Worm (Caenorhabditis elegans) whole organism, young adult: ENCODE data around the gene ints-11.

Source experiments
- B0019.2 ChIP-seq: fragments of 200-800 bp; sonication (Bioruptor generic); conservative IDR thresholded peaks from 2 replicates; pipeline ENCODE4 v1.3.6; 2022; ENCODE audit warnings: missing genetic modification reagents, missing genetic modification characterization, missing compliant biosample characterization
- B0035.1 ChIP-seq: sonication (generic microtip); optimal IDR thresholded peaks from 2 replicates; lab custom pipeline; 2016; ENCODE audit warnings: missing genetic modification characterization, mild to moderate bottlenecking, missing compliant biosample characterization, missing genotype, missing genetic modification reagents
- C06A6.2 ChIP-seq: fragments of 200-800 bp; sonication (Bioruptor generic); conservative IDR thresholded peaks from 2 replicates; pipeline ENCODE4 v1.3.6; 2022; ENCODE audit warnings: missing genetic modification characterization, missing compliant biosample characterization
- F10E7.11 ChIP-seq: sonication (generic microtip); optimal IDR thresholded peaks from 2 replicates; lab custom pipeline; 2017; ENCODE audit warnings: mild to moderate bottlenecking, missing genetic modification characterization, moderate library complexity, missing compliant biosample characterization
- F57C9.4 ChIP-seq: sonication (generic microtip); optimal IDR thresholded peaks from 2 replicates; lab custom pipeline; 2017; ENCODE audit warnings: mild to moderate bottlenecking, missing genetic modification characterization, missing compliant biosample characterization
- K12H6.12 ChIP-seq: fragments of 200-800 bp; sonication (Bioruptor generic); optimal IDR thresholded peaks from 2 replicates; lab custom pipeline; 2018; ENCODE audit warnings: mild to moderate bottlenecking, missing genetic modification characterization, missing compliant biosample characterization
- T07F8.4 ChIP-seq: sonication (generic microtip); optimal IDR thresholded peaks from 2 replicates; lab custom pipeline; 2016; ENCODE audit warnings: mild to moderate bottlenecking, missing genetic modification characterization, moderate library complexity, missing compliant biosample characterization
- Y53G8AR.9 ChIP-seq: fragments of 200-800 bp; sonication (Bioruptor generic); conservative IDR thresholded peaks from 2 replicates; pipeline ENCODE4 v1.3.6; 2022; ENCODE audit warnings: missing genetic modification reagents, missing genetic modification characterization, missing compliant biosample characterization
- ama-1 ChIP-seq, 3 experiments: fragments of 150-350 bp in 1 of 3; sonication (generic microtip) in 2 of 3; optimal IDR thresholded peaks; 2 replicates each; lab custom pipeline; 2014 to 2018; ENCODE audit warnings: missing biosample characterization in 2 of 3, missing genetic modification characterization in 2 of 3, missing genetic modification reagents in 2 of 3
- attf-3 ChIP-seq: fragments of 200-800 bp; sonication (Bioruptor generic); conservative IDR thresholded peaks from 2 replicates; pipeline ENCODE4 v1.3.6; 2022; ENCODE audit warnings: missing genetic modification reagents, missing genetic modification characterization, missing compliant biosample characterization
- bed-1 ChIP-seq: fragments of 200-800 bp; sonication (Bioruptor generic); IDR thresholded peaks from 2 replicates; pipeline ENCODE4 v1.3.6; 2022; ENCODE audit warnings: missing genetic modification reagents, missing genetic modification characterization, missing compliant biosample characterization
- ceh-58 ChIP-seq: fragments of 200-800 bp; sonication (Bioruptor generic); IDR thresholded peaks from 2 replicates; pipeline ENCODE4 v1.3.6; 2022; ENCODE audit warnings: missing genetic modification characterization, missing compliant biosample characterization
- chd-7 ChIP-seq: sonication (generic microtip); optimal IDR thresholded peaks from 2 replicates; lab custom pipeline; 2016; ENCODE audit warnings: mild to moderate bottlenecking, missing genetic modification characterization, moderate library complexity, missing compliant biosample characterization
- ekl-4 ChIP-seq: fragments of 200-800 bp; sonication (Bioruptor generic); IDR thresholded peaks from 2 replicates; pipeline ENCODE4 v1.3.6; 2022; ENCODE audit warnings: missing genetic modification reagents, missing genetic modification characterization, missing compliant biosample characterization
- fkh-3 ChIP-seq: sonication (generic microtip); optimal IDR thresholded peaks from 2 replicates; lab custom pipeline; 2016; ENCODE audit warnings: mild to moderate bottlenecking, missing genetic modification characterization, missing compliant biosample characterization
- gei-17 ChIP-seq: fragments of 200-800 bp; sonication (Bioruptor generic); optimal IDR thresholded peaks from 2 replicates; lab custom pipeline; 2018; ENCODE audit warnings: mild to moderate bottlenecking, missing genetic modification characterization, missing compliant biosample characterization
- hlh-12 ChIP-seq: sonication (generic microtip); optimal IDR thresholded peaks from 2 replicates; lab custom pipeline; 2016; ENCODE audit warnings: missing genetic modification characterization, missing compliant biosample characterization
- hmg-1.2 ChIP-seq: fragments of 200-800 bp; sonication (Bioruptor generic); IDR thresholded peaks from 2 replicates; pipeline ENCODE4 v1.3.6; 2022; ENCODE audit warnings: missing genetic modification reagents, missing genetic modification characterization, missing compliant biosample characterization
- hrde-1 ChIP-seq: sonication (generic microtip); optimal IDR thresholded peaks from 2 replicates; lab custom pipeline; 2016; ENCODE audit warnings: missing genetic modification characterization, mild to moderate bottlenecking, missing compliant biosample characterization, moderate library complexity, missing genotype, missing genetic modification reagents, borderline replicate concordance
- hsf-1 ChIP-seq: fragments of 200-800 bp; sonication (Bioruptor generic); IDR thresholded peaks from 2 replicates; pipeline ENCODE4 v1.3.6; 2022; ENCODE audit warnings: missing genetic modification reagents, missing genetic modification characterization, missing compliant biosample characterization
- let-607 ChIP-seq, 2 experiments: fragments of 200-800 bp in 1 of 2; sonication (Bioruptor generic) in 1 of 2; sonication (generic microtip) in 1 of 2; optimal IDR thresholded peaks; 2 replicates each; lab custom pipeline; 2016 to 2018; ENCODE audit warnings: mild to moderate bottlenecking in 2 of 2, missing compliant biosample characterization in 2 of 2, missing genetic modification characterization in 2 of 2, moderate library complexity in 2 of 2, missing genotype in 1 of 2
- lin-40 ChIP-seq: sonication (generic microtip); optimal IDR thresholded peaks from 2 replicates; lab custom pipeline; 2016; ENCODE audit warnings: missing genetic modification characterization, mild to moderate bottlenecking, missing compliant biosample characterization, missing genotype, missing genetic modification reagents
- madf-6 ChIP-seq: fragments of 200-800 bp; sonication (Bioruptor generic); IDR thresholded peaks from 2 replicates; pipeline ENCODE4 v1.3.6; 2022; ENCODE audit warnings: missing genetic modification reagents, missing genetic modification characterization, missing compliant biosample characterization
- madf-8 ChIP-seq: fragments of 200-800 bp; sonication (Bioruptor generic); conservative IDR thresholded peaks from 2 replicates; pipeline ENCODE4 v1.3.6; 2022; ENCODE audit warnings: missing genetic modification reagents, missing genetic modification characterization, missing compliant biosample characterization
- mes-4 ChIP-seq: sonication (generic microtip); optimal IDR thresholded peaks from 2 replicates; lab custom pipeline; 2016; ENCODE audit warnings: missing genotype, missing genetic modification characterization, missing compliant biosample characterization
- nhr-120 ChIP-seq: fragments of 200-800 bp; sonication (Bioruptor generic); IDR thresholded peaks from 2 replicates; pipeline ENCODE4 v1.3.6; 2022; ENCODE audit warnings: missing genetic modification characterization, missing compliant biosample characterization
- nhr-27 ChIP-seq: fragments of 200-800 bp; sonication (Bioruptor generic); optimal IDR thresholded peaks from 2 replicates; lab custom pipeline; 2018; ENCODE audit warnings: mild to moderate bottlenecking, missing genetic modification characterization, moderate library complexity, missing compliant biosample characterization
- nhr-90 ChIP-seq: sonication (generic microtip); optimal IDR thresholded peaks from 2 replicates; lab custom pipeline; 2016; ENCODE audit warnings: missing genotype, mild to moderate bottlenecking, missing genetic modification characterization, missing compliant biosample characterization
- rcor-1 ChIP-seq: fragments of 200-800 bp; sonication (Bioruptor generic); IDR thresholded peaks from 2 replicates; pipeline ENCODE4 v1.3.6; 2022; ENCODE audit warnings: missing genetic modification reagents, missing genetic modification characterization, missing compliant biosample characterization
- snpc-3.4 ChIP-seq: sonication (generic microtip); optimal IDR thresholded peaks from 2 replicates; lab custom pipeline; 2017; ENCODE audit warnings: missing genetic modification characterization, mild to moderate bottlenecking, missing compliant biosample characterization, antibody characterized with exemption, moderate library complexity, missing genotype, missing genetic modification reagents
- tbx-9 ChIP-seq: sonication (generic microtip); optimal IDR thresholded peaks from 2 replicates; lab custom pipeline; 2016; ENCODE audit warnings: borderline replicate concordance, missing genetic modification characterization, inconsistent platforms, missing compliant biosample characterization
- unc-130 ChIP-seq: sonication (generic microtip); optimal IDR thresholded peaks from 2 replicates; lab custom pipeline; 2016; ENCODE audit warnings: missing genetic modification reagents, missing genetic modification characterization, missing compliant biosample characterization
- unc-62 ChIP-seq: fragments of 150-350 bp; optimal IDR thresholded peaks from 2 replicates; lab custom pipeline; 2014; ENCODE audit warnings: missing biosample characterization, missing genetic modification reagents, missing genetic modification characterization
- zfh-2 ChIP-seq: fragments of 200-800 bp; sonication (Bioruptor generic); conservative IDR thresholded peaks from 2 replicates; pipeline ENCODE4 v1.3.6; 2022; ENCODE audit warnings: missing genetic modification reagents, missing genetic modification characterization, missing compliant biosample characterization
- ztf-6 ChIP-seq: fragments of 200-800 bp; sonication (Bioruptor generic); IDR thresholded peaks from 2 replicates; pipeline ENCODE4 v1.3.6; 2022; ENCODE audit warnings: missing genetic modification reagents, missing genetic modification characterization, missing compliant biosample characterization

Gene ints-11

DNA sequence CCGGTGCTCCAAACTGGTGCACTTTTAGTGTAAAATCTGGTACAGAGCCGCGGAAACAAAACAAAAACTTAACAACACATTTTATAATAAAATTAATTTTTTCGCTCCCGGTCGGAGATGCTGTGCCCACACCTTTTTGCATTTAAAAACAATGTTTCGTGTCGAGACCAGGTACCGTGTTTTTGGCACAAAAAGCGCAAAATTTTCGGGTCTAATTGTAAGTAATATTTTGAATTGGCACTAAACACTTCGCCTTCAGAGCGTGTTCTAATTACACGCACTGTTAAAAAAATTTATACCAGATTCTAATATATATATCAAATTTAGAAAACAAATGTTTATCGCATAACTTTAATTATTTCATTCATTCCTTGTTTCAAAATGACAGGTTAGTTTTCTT is 38.2 kb upstream of the ints-11 start, which contains the start of gene dylt-3:
TSS of gene dylt-3 (plus strand) at position 301 of the 400 bp plus-strand sequence.
- TF ChIP-seq ama-1 (optimal IDR thresholded peaks at IDR 0.05; lab: Kevin White, UChicago) (no peak), ama-1 (GFP tag; optimal IDR thresholded peaks at IDR 0.05; lab: Kevin White, UChicago) (no peak), chd-7 (tag; lab: Kevin White, UChicago) (no peak), B0035.1 (tag; lab: Kevin White, UChicago) (no peak), nhr-27 (no peak), gei-17 (GFP tag; lab: Kevin White, UChicago) (no peak), Y53G8AR.9 (GFP tag; lab: Robert Waterston, UW) (no peak), zfh-2 (no peak), attf-3 (GFP tag; lab: Robert Waterston, UW) (no peak), ceh-58 (GFP tag; lab: Robert Waterston, UW) (no peak), unc-62 (GFP tag; lab: Kevin White, UChicago) (no peak), mes-4 (tag; lab: Kevin White, UChicago) (no peak), snpc-3.4 (tag; lab: Kevin White, UChicago) (no peak), hrde-1 (tag; lab: Kevin White, UChicago) (no peak)

DNA sequence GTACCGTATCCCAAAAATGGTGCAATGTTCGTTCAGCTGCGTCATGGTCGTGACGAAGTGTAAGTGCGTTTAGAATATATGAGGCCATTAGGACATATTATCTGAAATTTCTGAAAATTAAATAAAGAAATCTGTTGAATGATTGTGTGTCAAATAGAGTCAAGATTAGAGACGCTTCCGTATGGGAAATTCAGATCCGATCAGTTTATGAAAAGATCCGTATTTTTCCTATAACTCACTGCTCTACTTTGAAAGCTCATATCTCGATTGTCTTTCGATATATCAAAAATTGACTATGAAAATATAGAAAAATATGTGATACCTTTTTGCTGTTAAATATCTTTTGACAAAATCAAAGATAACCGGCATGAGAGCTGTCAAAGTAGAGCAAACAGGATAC is 37.0 kb upstream of the ints-11 start, which contains the start of gene T05C12.4:
TSS of gene T05C12.4 (minus strand) at position 101 of the 400 bp plus-strand sequence.
- no peak for TF ChIP-seq tbx-9 (tag; lab: Kevin White, UChicago)
- no peak for TF ChIP-seq lin-40 (tag; lab: Kevin White, UChicago)
- TF ChIP-seq madf-6 (GFP tag; lab: Robert Waterston, UW), result no peak
- TF ChIP-seq F57C9.4 (tag; lab: Kevin White, UChicago), result no peak
- TF ChIP-seq hsf-1 (GFP tag; lab: Robert Waterston, UW), result no peak
- TF ChIP-seq B0019.2 (GFP tag; lab: Robert Waterston, UW), result no peak
- TF ChIP-seq T07F8.4 (tag; lab: Kevin White, UChicago), result no peak
- TF ChIP-seq madf-8 (GFP tag; lab: Robert Waterston, UW), result no peak
- no peak for TF ChIP-seq nhr-120 (GFP tag; lab: Robert Waterston, UW)
- no peak for TF ChIP-seq bed-1 (GFP tag; lab: Robert Waterston, UW)
- no peak for TF ChIP-seq let-607 (tag; optimal IDR thresholded peaks at IDR 0.05; lab: Kevin White, UChicago)
- no peak for TF ChIP-seq ztf-6 (GFP tag; lab: Robert Waterston, UW)
- TF ChIP-seq hlh-12 (tag; lab: Kevin White, UChicago), result no peak
- no peak for TF ChIP-seq nhr-90 (tag; lab: Kevin White, UChicago)
- TF ChIP-seq mes-4 (tag; lab: Kevin White, UChicago), result no peak
- no peak for TF ChIP-seq hmg-1.2 (GFP tag; lab: Robert Waterston, UW)

ce11 chrII:8178614-8179013 is 35.3 kb upstream of the ints-11 start:
- TF ChIP-seq K12H6.12 (tag; lab: Kevin White, UChicago) (no peak), unc-130 (GFP tag; lab: Kevin White, UChicago) (no peak), nhr-90 (tag; lab: Kevin White, UChicago) (no peak), C06A6.2 (GFP tag; lab: Robert Waterston, UW) (no peak), fkh-3 (tag; lab: Kevin White, UChicago) (no peak), F10E7.11 (tag; lab: Kevin White, UChicago) (no peak), F57C9.4 (tag; lab: Kevin White, UChicago) (no peak), ekl-4 (no peak), B0035.1 (tag; lab: Kevin White, UChicago) (no peak), T07F8.4 (tag; lab: Kevin White, UChicago) (no peak), nhr-27 (no peak), rcor-1 (GFP tag; lab: Robert Waterston, UW) (no peak)
